Worm (Caenorhabditis elegans) whole organism, mixed stage, embryonic: ENCODE results near the gene F09C6.11.

Experiments
- lin-13 ChIP-seq: fragments of 150-350 bp; optimal IDR thresholded peaks from 2 replicates; lab custom pipeline; 2014; ENCODE audit warnings: missing biosample characterization, missing genetic modification characterization
- lsy-2 ChIP-seq: fragments of 150-350 bp; optimal IDR thresholded peaks from 2 replicates; lab custom pipeline; 2014; ENCODE audit warnings: missing biosample characterization, missing genetic modification characterization
- nhr-12 ChIP-seq: fragments of 150-350 bp; optimal IDR thresholded peaks from 2 replicates; lab custom pipeline; 2014; ENCODE audit warnings: missing biosample characterization, missing genetic modification characterization
- nhr-237 ChIP-seq: fragments of 150-350 bp; optimal IDR thresholded peaks from 2 replicates; lab custom pipeline; 2014; ENCODE audit warnings: missing biosample characterization, missing genetic modification characterization
- nhr-76 ChIP-seq: sonication (generic microtip); optimal IDR thresholded peaks from 2 replicates; lab custom pipeline; 2017; ENCODE audit warnings: missing biosample characterization, missing genetic modification characterization
- snpc-4 ChIP-seq: fragments of 150-350 bp; optimal IDR thresholded peaks from 2 replicates; lab custom pipeline; 2014; ENCODE audit warnings: missing biosample characterization, missing genetic modification characterization
- unc-39 ChIP-seq: fragments of 150-350 bp; optimal IDR thresholded peaks from 2 replicates; lab custom pipeline; 2014; ENCODE audit warnings: missing biosample characterization, missing genetic modification characterization
- unc-62 ChIP-seq: fragments of 150-350 bp; optimal IDR thresholded peaks from 2 replicates; lab custom pipeline; 2014; ENCODE audit warnings: missing biosample characterization, missing genetic modification reagents, missing genetic modification characterization

ce11 chrV:16842941-16843340, 39.2 kb downstream of the F09C6.11 start, which contains the start of gene clec-25:
- TF ChIP-seq unc-39, result no peak
- TF ChIP-seq unc-62, result no peak
- no peak for TF ChIP-seq lin-13
- TF ChIP-seq lsy-2 (tag; lab: Kevin White, UChicago), result no peak
- TF ChIP-seq snpc-4, result no peak
- TF ChIP-seq nhr-76, result no peak
- TF ChIP-seq nhr-12 (tag; lab: Kevin White, UChicago), result no peak
- TF ChIP-seq nhr-237, result no peak
